Fruit fly (Drosophila melanogaster): ENCODE results near the gene CG31872.

Gene CG31872

DNA sequence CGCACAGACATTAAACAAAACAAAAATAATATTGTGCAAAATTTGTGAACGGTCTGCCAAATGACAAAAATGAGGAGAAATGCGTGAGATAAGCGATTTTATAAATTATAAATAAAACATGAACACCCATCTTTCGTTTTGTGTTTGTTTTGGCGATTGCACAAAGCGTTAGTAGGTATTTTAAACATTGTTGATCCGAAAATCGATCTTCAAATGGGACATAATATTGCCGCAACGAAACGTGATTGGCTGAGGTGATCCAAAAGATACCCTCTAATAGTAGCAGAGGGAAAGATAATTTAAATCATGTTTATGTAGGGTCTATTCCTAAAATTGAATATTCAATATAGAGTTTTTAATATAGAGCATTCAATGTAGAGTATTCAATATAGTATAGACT, 39.8 kb downstream of the CG31872 start:
- TF ChIP-seq Sin3A (optimal IDR thresholded peaks at IDR 0.05) (no peak), psq (optimal IDR thresholded peaks at IDR 0.05) (no peak), ttk (optimal IDR thresholded peaks at IDR 0.05) (no peak), h (optimal IDR thresholded peaks at IDR 0.05) (no peak), Myc (optimal IDR thresholded peaks at IDR 0.05) (no peak), insv (optimal IDR thresholded peaks at IDR 0.05) (no peak)

DNA sequence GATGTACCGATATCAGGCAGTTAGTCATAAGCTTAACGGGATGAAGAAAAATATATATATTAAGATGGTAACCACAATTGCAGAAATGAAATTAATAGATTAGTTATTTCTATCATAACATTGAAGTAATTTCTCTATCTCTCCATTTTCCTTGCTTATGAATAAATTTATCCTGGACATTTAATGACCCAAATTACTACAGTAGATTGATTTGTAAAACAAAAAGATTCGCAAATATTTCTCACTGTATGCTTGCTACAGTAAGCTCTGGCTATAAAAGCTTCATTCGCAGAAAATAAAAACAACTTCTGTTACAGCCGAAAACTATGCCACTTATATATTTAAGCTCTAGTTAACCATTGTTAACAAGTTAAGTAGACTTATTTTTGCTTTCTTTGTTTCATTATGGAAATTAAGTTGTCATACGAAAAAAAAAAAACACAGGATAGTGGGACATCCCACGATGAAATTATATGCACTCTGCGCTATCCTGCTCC, 40.9 kb downstream of the CG31872 start, which contains the start of gene CG17105:
Gene CG17105 (plus strand): TSS at position 447 of the 497 bp plus-strand sequence.
- TF ChIP-seq psq (optimal IDR thresholded peaks at IDR 0.05) (no peak), insv (optimal IDR thresholded peaks at IDR 0.05) (no peak), Sin3A (optimal IDR thresholded peaks at IDR 0.05) (no peak), Myc (optimal IDR thresholded peaks at IDR 0.05) (no peak), ttk (optimal IDR thresholded peaks at IDR 0.05) (no peak), h (optimal IDR thresholded peaks at IDR 0.05) (no peak)

DNA sequence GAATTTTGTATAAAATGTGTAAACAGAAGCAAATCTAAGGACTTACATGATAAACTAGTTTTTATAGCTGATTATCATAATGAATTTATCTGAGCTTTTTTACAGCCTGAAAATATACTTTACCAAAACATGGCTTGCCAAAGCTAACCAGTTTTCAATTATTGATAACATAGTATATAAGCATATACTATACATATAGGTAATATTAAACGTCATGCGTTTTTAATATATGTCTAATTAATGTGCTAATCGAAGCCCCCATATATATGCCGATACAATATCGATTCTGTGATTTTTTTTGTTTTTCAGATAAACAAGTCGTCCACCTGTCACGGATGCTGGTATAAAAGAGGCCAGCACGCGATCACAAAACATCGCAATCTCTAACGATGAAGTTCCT, 41.9 kb downstream of the CG31872 start, which contains the start of gene CG17107:
Gene CG17107 (plus strand): TSS at position 301 of the 400 bp plus-strand sequence.
- no peak for TF ChIP-seq Sin3A (optimal IDR thresholded peaks at IDR 0.05)
- TF ChIP-seq psq (optimal IDR thresholded peaks at IDR 0.05) = no peak
- TF ChIP-seq h (optimal IDR thresholded peaks at IDR 0.05) = no peak
- no peak for TF ChIP-seq Myc (optimal IDR thresholded peaks at IDR 0.05)
- TF ChIP-seq ttk (optimal IDR thresholded peaks at IDR 0.05) = no peak
- no peak for TF ChIP-seq insv (optimal IDR thresholded peaks at IDR 0.05)

DNA sequence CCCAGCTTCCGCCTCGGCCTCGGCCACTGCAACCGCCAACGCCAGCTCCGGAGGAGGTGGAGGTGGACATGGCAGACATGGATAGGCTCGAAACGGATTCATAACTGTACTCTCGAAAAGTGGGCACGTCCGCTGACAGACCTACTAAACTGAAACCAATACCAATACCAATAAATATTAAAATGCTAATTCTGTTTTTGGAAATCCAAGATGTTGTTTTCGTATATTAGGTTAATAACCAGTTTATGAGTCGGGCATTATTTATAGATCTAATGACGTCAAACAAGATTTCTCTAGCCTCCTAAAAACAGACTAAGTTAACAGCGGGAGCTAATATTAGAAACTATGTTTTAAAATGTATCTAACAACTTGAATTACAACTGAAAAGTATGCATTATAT, 42.5 kb downstream of the CG31872 start:
- TF ChIP-seq Myc (optimal IDR thresholded peaks at IDR 0.05) (no peak), insv (optimal IDR thresholded peaks at IDR 0.05) (no peak), ttk (optimal IDR thresholded peaks at IDR 0.05) (no peak), h (optimal IDR thresholded peaks at IDR 0.05) (no peak), psq (optimal IDR thresholded peaks at IDR 0.05) (no peak), Sin3A (optimal IDR thresholded peaks at IDR 0.05) (no peak)

DNA sequence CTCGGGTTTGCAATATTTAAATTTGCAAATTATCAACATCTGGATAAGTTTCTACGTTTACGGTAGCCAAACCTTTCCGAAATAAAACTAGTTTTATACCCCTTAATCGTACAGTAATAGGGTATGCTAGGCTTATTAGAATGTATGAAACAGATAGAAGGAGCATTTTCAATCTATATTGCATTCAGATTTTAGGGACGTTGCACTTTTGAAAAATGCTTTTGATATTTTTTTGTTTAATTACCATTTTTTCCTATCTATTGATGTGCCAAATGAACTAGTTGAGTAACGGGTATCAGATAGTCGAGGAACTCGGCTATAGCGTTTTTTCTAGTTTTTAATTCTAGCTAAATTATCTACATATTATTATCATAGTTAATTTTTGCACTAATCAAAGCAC, 43.2 kb downstream of the CG31872 start:
- TF ChIP-seq Myc (optimal IDR thresholded peaks at IDR 0.05) = no peak
- no peak for TF ChIP-seq Sin3A (optimal IDR thresholded peaks at IDR 0.05)

DNA sequence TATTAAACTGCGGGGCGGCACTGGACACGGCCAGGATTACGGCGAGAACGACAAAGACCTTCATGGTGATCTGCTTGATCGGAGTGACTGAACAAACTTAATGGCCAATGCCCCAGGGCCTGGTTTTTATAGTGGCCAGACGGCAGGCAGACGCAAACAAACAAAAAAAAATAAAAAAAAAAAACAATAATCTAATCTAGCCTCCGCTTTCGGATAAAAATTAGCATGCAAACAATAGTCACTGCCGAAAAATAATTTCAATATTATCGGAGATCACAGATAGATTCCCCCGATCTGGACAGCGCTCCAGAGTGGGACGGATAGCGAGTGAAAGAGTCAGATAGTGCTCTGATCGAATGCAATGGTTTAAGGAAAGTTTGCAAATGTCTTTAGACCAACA, 44.6 kb downstream of the CG31872 start, which contains the start of gene CG7299:
Gene CG7299 (minus strand): TSS at position 101 of the 400 bp plus-strand sequence.
- TF ChIP-seq ttk (optimal IDR thresholded peaks at IDR 0.05) = no peak
- no peak for TF ChIP-seq Sin3A (optimal IDR thresholded peaks at IDR 0.05)
- TF ChIP-seq insv (optimal IDR thresholded peaks at IDR 0.05) = no peak
- no peak for TF ChIP-seq h (optimal IDR thresholded peaks at IDR 0.05)
- TF ChIP-seq psq (optimal IDR thresholded peaks at IDR 0.05) = no peak

DNA sequence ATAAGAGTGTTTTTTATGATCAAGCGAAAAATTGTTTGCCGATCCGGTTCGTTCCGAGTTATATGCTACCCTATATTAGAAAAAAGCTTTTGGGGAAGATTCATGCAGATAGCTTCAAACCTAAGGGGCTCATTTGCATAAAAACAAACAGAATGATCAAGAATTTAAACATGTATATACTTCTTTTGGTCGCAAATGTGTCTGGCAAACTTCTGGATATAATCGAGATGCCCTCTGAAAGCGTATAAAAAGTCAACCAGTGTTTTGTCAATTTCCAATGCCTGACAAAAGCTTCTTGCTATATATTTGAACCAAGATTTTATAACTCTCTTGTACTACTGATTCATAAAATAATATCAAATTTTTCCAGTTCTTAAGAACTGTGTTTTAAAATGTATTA, 45.9 kb downstream of the CG31872 start:
- TF ChIP-seq h (optimal IDR thresholded peaks at IDR 0.05) = no peak
- TF ChIP-seq Myc (optimal IDR thresholded peaks at IDR 0.05) = no peak
- no peak for TF ChIP-seq ttk (optimal IDR thresholded peaks at IDR 0.05)
- no peak for TF ChIP-seq psq (optimal IDR thresholded peaks at IDR 0.05)
- TF ChIP-seq Sin3A (optimal IDR thresholded peaks at IDR 0.05) = no peak
- TF ChIP-seq insv (optimal IDR thresholded peaks at IDR 0.05) = no peak

DNA sequence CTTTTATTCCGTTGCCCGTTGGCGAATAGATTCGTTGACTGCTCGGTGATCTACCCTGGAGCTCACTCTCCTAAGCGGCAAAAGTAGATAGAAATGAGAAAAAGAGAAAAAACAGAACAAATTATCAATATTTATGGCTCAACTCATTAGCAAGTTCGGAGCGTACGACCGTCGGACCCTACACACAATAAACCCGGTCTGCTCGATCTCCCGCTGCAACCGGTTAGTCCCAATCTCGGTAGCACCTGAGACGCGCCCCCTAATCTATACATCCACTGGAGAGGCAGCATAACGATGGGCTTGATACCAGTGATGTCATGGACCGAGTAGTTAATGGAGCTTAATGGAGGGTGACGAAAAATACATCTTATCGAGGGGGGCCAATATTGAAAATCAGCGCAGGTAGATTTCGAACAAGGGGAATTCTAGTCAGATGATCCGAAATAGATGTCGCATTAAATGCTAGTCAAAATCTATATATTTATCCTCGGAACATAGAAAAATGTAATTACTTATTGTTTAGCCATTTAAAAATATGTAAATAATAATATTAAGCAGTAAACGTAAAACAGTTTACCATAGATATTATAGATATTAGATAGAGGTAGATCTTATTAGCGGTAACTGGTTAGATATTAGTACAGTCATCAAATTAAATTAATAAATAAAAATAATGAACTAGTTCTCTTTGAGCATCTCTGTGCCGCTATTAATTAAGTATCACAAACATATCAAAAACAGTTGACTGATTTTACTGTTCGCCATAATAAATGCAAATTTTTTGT, 47.5 kb downstream of the CG31872 start, which contains the start of gene CG7296:
Gene CG7296 (minus strand): TSS at position 58 of the 785 bp plus-strand sequence.
- TF ChIP-seq h (optimal IDR thresholded peaks at IDR 0.05) (no peak), psq (optimal IDR thresholded peaks at IDR 0.05) (no peak), Myc (optimal IDR thresholded peaks at IDR 0.05) (no peak), insv (optimal IDR thresholded peaks at IDR 0.05) (no peak), ttk (optimal IDR thresholded peaks at IDR 0.05) (no peak), Sin3A (optimal IDR thresholded peaks at IDR 0.05) (no peak)

DNA sequence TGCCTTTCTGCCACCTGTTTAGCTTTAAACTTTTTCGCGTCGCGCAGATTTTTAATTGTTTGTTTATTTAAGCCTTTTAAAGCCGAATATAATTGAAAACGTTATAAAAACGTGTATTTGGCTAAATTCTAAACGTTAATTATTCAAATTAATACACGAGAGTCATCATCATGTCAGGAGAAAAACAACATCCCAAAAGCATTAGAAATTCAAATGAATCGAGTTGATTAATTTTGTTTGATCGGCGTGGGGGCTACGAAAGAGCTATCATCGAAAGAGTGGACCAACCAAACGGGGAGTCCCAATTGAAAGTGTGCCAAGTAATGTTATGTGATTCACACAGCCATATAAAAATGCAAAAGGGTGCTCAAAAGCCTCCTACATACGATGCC, 48.1 kb downstream of the CG31872 start:
- TF ChIP-seq ttk (optimal IDR thresholded peaks at IDR 0.05) (no peak), Sin3A (optimal IDR thresholded peaks at IDR 0.05) (no peak), Myc (optimal IDR thresholded peaks at IDR 0.05) (no peak), insv (optimal IDR thresholded peaks at IDR 0.05) (no peak), psq (optimal IDR thresholded peaks at IDR 0.05) (no peak), h (optimal IDR thresholded peaks at IDR 0.05) (no peak)

DNA sequence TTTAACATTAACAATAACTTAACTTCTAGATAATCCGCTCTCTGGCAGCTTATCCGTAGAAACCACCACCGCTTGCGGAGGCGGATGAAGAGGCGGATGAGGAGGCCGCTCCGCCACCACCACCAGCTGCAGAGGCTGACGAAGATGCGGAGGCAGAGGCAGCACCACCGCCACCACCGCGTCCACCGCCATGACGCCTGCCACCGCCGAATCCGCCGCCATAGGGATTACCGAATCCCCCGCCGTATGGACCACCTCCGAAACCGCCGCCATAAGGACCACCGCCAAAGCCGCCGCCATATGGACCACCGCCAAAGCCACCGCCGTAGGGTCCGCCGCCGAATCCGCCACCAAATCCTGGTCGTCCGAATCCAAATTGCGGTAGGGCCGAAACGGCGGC, 49.0 kb downstream of the CG31872 start:
- TF ChIP-seq psq (optimal IDR thresholded peaks at IDR 0.05) (no peak), h (optimal IDR thresholded peaks at IDR 0.05) (no peak), Sin3A (optimal IDR thresholded peaks at IDR 0.05) (no peak), insv (optimal IDR thresholded peaks at IDR 0.05) (no peak), Myc (optimal IDR thresholded peaks at IDR 0.05) (no peak)

DNA sequence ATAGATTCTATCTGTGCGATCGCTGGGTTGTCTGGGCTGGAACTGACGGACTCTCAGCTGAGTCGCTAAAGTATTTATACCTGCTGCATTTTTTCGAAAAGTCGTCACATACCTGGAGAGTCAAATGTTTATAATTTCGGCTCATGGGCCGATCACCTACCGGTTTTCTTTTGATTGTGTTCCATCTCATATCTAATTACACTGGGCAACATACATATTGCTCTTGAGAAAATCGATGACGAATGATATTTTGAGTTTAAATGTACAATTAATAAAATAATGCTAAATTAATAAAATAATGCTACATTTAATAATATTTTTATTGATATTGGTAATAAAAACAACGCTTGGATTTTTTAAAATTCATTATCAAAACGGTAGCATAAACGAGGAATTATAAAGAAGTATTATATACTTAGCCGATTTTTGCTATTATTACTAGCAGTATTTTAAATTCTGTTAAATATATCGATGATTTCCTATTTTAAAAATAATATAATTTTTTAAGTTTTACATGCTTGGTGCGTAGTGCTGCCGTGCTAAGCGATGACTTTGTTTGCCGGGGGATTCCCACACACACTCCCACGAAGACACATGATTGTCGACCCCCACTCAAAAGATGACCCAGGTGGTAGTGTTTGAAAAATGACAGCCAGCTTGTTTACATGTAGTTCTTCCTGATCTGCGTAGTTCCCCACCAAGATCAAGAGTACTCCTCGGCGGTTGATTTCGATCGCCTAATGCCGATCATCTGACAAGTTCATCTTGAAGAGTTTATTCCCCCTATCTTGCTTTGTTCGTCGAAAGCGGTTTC, 49.7 kb downstream of the CG31872 start, which contains the start of gene CG7294:
Gene CG7294 (minus strand): TSS at position 51 of the 814 bp plus-strand sequence.
- TF ChIP-seq Myc (optimal IDR thresholded peaks at IDR 0.05) (no peak), insv (optimal IDR thresholded peaks at IDR 0.05) (no peak), h (optimal IDR thresholded peaks at IDR 0.05) (no peak), psq (optimal IDR thresholded peaks at IDR 0.05) (no peak), ttk (optimal IDR thresholded peaks at IDR 0.05) (no peak), Sin3A (optimal IDR thresholded peaks at IDR 0.05) (no peak)

DNA sequence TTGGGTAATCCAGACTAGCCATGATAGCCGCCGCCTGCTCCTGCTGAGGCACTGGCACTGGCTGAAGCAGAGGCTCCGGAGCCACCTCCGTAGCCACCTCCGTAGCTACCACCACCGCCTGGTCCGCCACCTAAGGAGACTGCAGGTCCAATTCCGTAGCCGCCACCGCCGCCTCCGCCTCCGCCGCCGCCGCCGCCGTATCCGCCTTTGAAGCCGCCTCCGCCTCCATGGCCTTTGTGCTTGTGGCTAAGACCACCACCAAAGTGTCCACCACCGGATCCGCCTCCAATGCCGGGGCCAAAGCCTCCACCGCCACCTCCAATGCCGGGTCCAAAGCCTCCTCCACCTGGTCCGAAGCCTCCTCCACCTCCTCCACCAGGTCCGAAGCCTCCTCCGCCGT, 53.3 kb downstream of the CG31872 start:
- no peak for TF ChIP-seq Sin3A (optimal IDR thresholded peaks at IDR 0.05)
- no peak for TF ChIP-seq psq (optimal IDR thresholded peaks at IDR 0.05)
- TF ChIP-seq ttk (optimal IDR thresholded peaks at IDR 0.05) = no peak
- no peak for TF ChIP-seq insv (optimal IDR thresholded peaks at IDR 0.05)
- no peak for TF ChIP-seq h (optimal IDR thresholded peaks at IDR 0.05)
- no peak for TF ChIP-seq Myc (optimal IDR thresholded peaks at IDR 0.05)
